Worm (Caenorhabditis elegans) whole organism, late embryonic: ENCODE measurements around the gene F54D8.10.

ENCODE experiments used
- C08G9.2 ChIP-seq: sonication (generic microtip); optimal IDR thresholded peaks from 2 replicates; lab custom pipeline; 2016; ENCODE audit warnings: mild to moderate bottlenecking, missing genetic modification characterization, moderate library complexity, missing compliant biosample characterization
- C38D4.7 ChIP-seq: fragments of 200-800 bp; sonication (Bioruptor generic); optimal IDR thresholded peaks from 2 replicates; lab custom pipeline; 2018; ENCODE audit warnings: mild to moderate bottlenecking, missing genetic modification characterization, moderate library complexity, missing compliant biosample characterization
- K02D7.2 ChIP-seq: sonication (generic microtip); optimal IDR thresholded peaks from 2 replicates; lab custom pipeline; 2017; ENCODE audit warnings: mild to moderate bottlenecking, missing genetic modification characterization, missing compliant biosample characterization
- T23F11.4 ChIP-seq: fragments of 200-800 bp; sonication (Bioruptor generic); optimal IDR thresholded peaks from 2 replicates; lab custom pipeline; 2018; ENCODE audit warnings: mild to moderate bottlenecking, missing genetic modification characterization, missing compliant biosample characterization
- Y22D7AL.16 ChIP-seq: sonication (generic microtip); optimal IDR thresholded peaks from 2 replicates; lab custom pipeline; 2016; ENCODE audit warnings: missing genetic modification characterization, missing compliant biosample characterization
- ceh-14 ChIP-seq: sonication (generic microtip); optimal IDR thresholded peaks from 2 replicates; lab custom pipeline; 2016; ENCODE audit warnings: missing genotype, missing genetic modification characterization, missing compliant biosample characterization
- ceh-18 ChIP-seq: sonication (generic microtip); optimal IDR thresholded peaks from 2 replicates; lab custom pipeline; 2016; ENCODE audit warnings: missing genetic modification characterization, missing compliant biosample characterization
- ceh-22 ChIP-seq: sonication (generic microtip); optimal IDR thresholded peaks from 2 replicates; lab custom pipeline; 2017; ENCODE audit warnings: missing biosample characterization, missing genetic modification characterization
- ceh-24 ChIP-seq: sonication (generic microtip); optimal IDR thresholded peaks from 2 replicates; lab custom pipeline; 2016; ENCODE audit warnings: mild to moderate bottlenecking, missing genetic modification characterization, missing compliant biosample characterization
- ceh-30 ChIP-seq: fragments of 150-350 bp; optimal IDR thresholded peaks from 2 replicates; lab custom pipeline; 2014; ENCODE audit warnings: missing biosample characterization, missing genetic modification characterization
- ceh-34 ChIP-seq: sonication (generic microtip); optimal IDR thresholded peaks from 2 replicates; lab custom pipeline; 2016; ENCODE audit warnings: mild to moderate bottlenecking, missing genetic modification characterization, missing compliant biosample characterization
- ceh-48 ChIP-seq: sonication (generic microtip); optimal IDR thresholded peaks from 2 replicates; lab custom pipeline; 2016; ENCODE audit warnings: missing genetic modification characterization, inconsistent platforms, missing compliant biosample characterization
- ceh-9 ChIP-seq: sonication (generic microtip); optimal IDR thresholded peaks from 2 replicates; lab custom pipeline; 2016; ENCODE audit warnings: mild to moderate bottlenecking, missing genetic modification characterization, inconsistent platforms, missing compliant biosample characterization
- che-1 ChIP-seq: sonication (generic microtip); optimal IDR thresholded peaks from 2 replicates; lab custom pipeline; 2016; ENCODE audit warnings: mild to moderate bottlenecking, missing genetic modification characterization, missing compliant biosample characterization
- dmd-4 ChIP-seq: sonication (generic microtip); optimal IDR thresholded peaks from 2 replicates; lab custom pipeline; 2016; ENCODE audit warnings: borderline replicate concordance, missing genetic modification characterization, missing compliant biosample characterization
- fax-1 ChIP-seq: sonication (generic microtip); optimal IDR thresholded peaks from 2 replicates; lab custom pipeline; 2016; ENCODE audit warnings: missing genotype, missing genetic modification characterization, missing compliant biosample characterization
- fkh-10 ChIP-seq: fragments of 150-350 bp; optimal IDR thresholded peaks from 2 replicates; lab custom pipeline; 2014; ENCODE audit warnings: missing biosample characterization, missing genetic modification reagents, missing genetic modification characterization
- fkh-6 ChIP-seq: sonication (generic microtip); optimal IDR thresholded peaks from 2 replicates; lab custom pipeline; 2016; ENCODE audit warnings: missing genetic modification characterization, missing compliant biosample characterization
- gmeb-2 ChIP-seq: sonication (generic microtip); optimal IDR thresholded peaks from 2 replicates; lab custom pipeline; 2016; ENCODE audit warnings: missing genetic modification characterization, inconsistent platforms, missing compliant biosample characterization
- hlh-13 ChIP-seq: fragments of 200-800 bp; sonication (Bioruptor generic); optimal IDR thresholded peaks from 2 replicates; lab custom pipeline; 2018; ENCODE audit warnings: mild to moderate bottlenecking, missing genetic modification characterization, missing compliant biosample characterization
- hlh-30 ChIP-seq: sonication (generic microtip); optimal IDR thresholded peaks from 2 replicates; lab custom pipeline; 2017; ENCODE audit warnings: antibody characterized with exemption, missing genetic modification characterization, missing compliant biosample characterization; ENCODE audit not compliant: insufficient read depth
- hlh-6 ChIP-seq: sonication (generic microtip); optimal IDR thresholded peaks from 2 replicates; lab custom pipeline; 2016; ENCODE audit warnings: missing genotype, missing genetic modification characterization, missing compliant biosample characterization
- lin-11 ChIP-seq: fragments of 200-800 bp; sonication (Bioruptor generic); optimal IDR thresholded peaks from 2 replicates; lab custom pipeline; 2018; ENCODE audit warnings: mild to moderate bottlenecking, missing genetic modification characterization, missing compliant biosample characterization
- madf-2 ChIP-seq: sonication (generic microtip); optimal IDR thresholded peaks from 2 replicates; lab custom pipeline; 2017; ENCODE audit warnings: missing genetic modification characterization, missing compliant biosample characterization
- nfya-1 ChIP-seq: sonication (generic microtip); optimal IDR thresholded peaks from 2 replicates; lab custom pipeline; 2017; ENCODE audit warnings: missing genetic modification characterization, mild to moderate bottlenecking, missing compliant biosample characterization, antibody characterized with exemption, moderate library complexity
- nhr-11 ChIP-seq: fragments of 150-350 bp; optimal IDR thresholded peaks from 2 replicates; lab custom pipeline; 2014; ENCODE audit warnings: missing biosample characterization, missing genetic modification characterization
- nhr-232 ChIP-seq: sonication (generic microtip); optimal IDR thresholded peaks from 2 replicates; lab custom pipeline; 2016; ENCODE audit warnings: missing genetic modification characterization, missing compliant biosample characterization
- pag-3 ChIP-seq: sonication (generic microtip); optimal IDR thresholded peaks from 2 replicates; lab custom pipeline; 2016; ENCODE audit warnings: missing compliant biosample characterization, missing genetic modification characterization, borderline replicate concordance
- pat-9 ChIP-seq: fragments of 200-800 bp; sonication (Bioruptor generic); optimal IDR thresholded peaks from 2 replicates; lab custom pipeline; 2018; ENCODE audit warnings: mild to moderate bottlenecking, missing genetic modification characterization, moderate library complexity, missing compliant biosample characterization
- pax-1 ChIP-seq: fragments of 150-350 bp; optimal IDR thresholded peaks from 2 replicates; lab custom pipeline; 2014; ENCODE audit warnings: missing biosample characterization, missing genetic modification characterization
- pha-4 ChIP-seq: fragments of 150-350 bp; optimal IDR thresholded peaks from 2 replicates; lab custom pipeline; 2018; ENCODE audit warnings: missing biosample characterization, missing genetic modification reagents, missing genetic modification characterization
- pros-1 ChIP-seq: fragments of 150-350 bp; optimal IDR thresholded peaks from 2 replicates; lab custom pipeline; 2014; ENCODE audit warnings: missing biosample characterization, missing genetic modification reagents, missing genetic modification characterization
- ref-2 ChIP-seq: sonication (generic microtip); optimal IDR thresholded peaks from 2 replicates; lab custom pipeline; 2016; ENCODE audit warnings: missing genetic modification characterization, missing compliant biosample characterization
- syd-9 ChIP-seq: sonication (generic microtip); optimal IDR thresholded peaks from 2 replicates; lab custom pipeline; 2016; ENCODE audit warnings: mild to moderate bottlenecking, missing genetic modification characterization, moderate library complexity, missing compliant biosample characterization
- tbx-7 ChIP-seq: sonication (generic microtip); optimal IDR thresholded peaks from 2 replicates; lab custom pipeline; 2016; ENCODE audit warnings: missing genotype, missing genetic modification characterization, missing compliant biosample characterization
- ttx-3 ChIP-seq: sonication (generic microtip); optimal IDR thresholded peaks from 2 replicates; lab custom pipeline; 2016; ENCODE audit warnings: missing genetic modification reagents, missing genetic modification characterization, missing compliant biosample characterization

The F54D8.10 gene

ce11 chrIII:5081573-5081823 lies 13.1 kb upstream of the F54D8.10 start, which contains the start of gene cox-6A:
Gene cox-6A (plus strand): TSS chrIII:5081724.
- TF ChIP-seq T23F11.4 (GFP tag; lab: Kevin White, UChicago) (no peak), syd-9 (no peak), fax-1 (tag; lab: Kevin White, UChicago) (no peak), tbx-7 (no peak), gmeb-2 (tag; lab: Kevin White, UChicago) (no peak), ceh-34 (tag; lab: Kevin White, UChicago) (no peak), pag-3 (no peak), ceh-9 (tag; lab: Kevin White, UChicago) (no peak), fkh-6 (tag; lab: Kevin White, UChicago) (no peak), K02D7.2 (no peak), nhr-11 (tag; lab: Kevin White, UChicago) (no peak), C08G9.2 (no peak)

- TF ChIP-seq hlh-6 (tag; lab: Kevin White, UChicago): no peak
- TF ChIP-seq pat-9 (tag; lab: Kevin White, UChicago): no peak
- TF ChIP-seq C38D4.7: no peak
Measured at ce11 chrIII:5083304-5083703, 11.3 kb upstream of the F54D8.10 start.

DNA sequence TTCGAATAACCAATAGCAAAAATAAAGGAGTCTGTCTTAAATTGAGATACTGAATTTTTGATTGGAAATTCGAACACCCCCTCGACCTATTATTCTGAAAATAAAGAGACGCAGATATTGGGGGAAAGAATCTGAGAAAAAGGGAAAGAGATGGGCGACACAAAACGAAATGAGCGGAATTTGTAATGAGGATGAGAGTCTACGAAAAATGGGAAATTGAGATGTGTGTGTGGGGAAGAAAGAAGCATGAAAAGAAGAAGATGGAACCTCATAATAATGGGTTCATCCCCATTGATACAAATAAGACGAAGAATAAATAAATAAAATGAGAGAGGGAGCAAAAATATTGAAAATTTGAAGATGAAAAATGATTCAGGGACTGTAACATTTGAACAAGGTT lies 9.1 kb upstream of the F54D8.10 start, which contains the start of gene cah-1:
Gene cah-1 (minus strand): TSS at position 101 of the 400 bp plus-strand sequence.
- TF ChIP-seq fkh-10 (GFP tag; lab: Kevin White, UChicago) (no peak), ref-2 (tag; lab: Kevin White, UChicago) (no peak), hlh-13 (GFP tag; lab: Kevin White, UChicago) (no peak), ceh-18 (tag; lab: Kevin White, UChicago) (no peak), K02D7.2 (no peak), nhr-232 (tag; lab: Kevin White, UChicago) (no peak), ceh-9 (tag; lab: Kevin White, UChicago) (no peak), ceh-14 (no peak), pax-1 (no peak), tbx-7 (no peak), pha-4 (tag; lab: Kevin White, UChicago) (no peak), ceh-24 (tag; lab: Kevin White, UChicago) (no peak), gmeb-2 (tag; lab: Kevin White, UChicago) (no peak), ceh-22 (tag; lab: Kevin White, UChicago) (no peak), T23F11.4 (GFP tag; lab: Kevin White, UChicago) (no peak), ceh-48 (tag; lab: Kevin White, UChicago) (no peak)

DNA sequence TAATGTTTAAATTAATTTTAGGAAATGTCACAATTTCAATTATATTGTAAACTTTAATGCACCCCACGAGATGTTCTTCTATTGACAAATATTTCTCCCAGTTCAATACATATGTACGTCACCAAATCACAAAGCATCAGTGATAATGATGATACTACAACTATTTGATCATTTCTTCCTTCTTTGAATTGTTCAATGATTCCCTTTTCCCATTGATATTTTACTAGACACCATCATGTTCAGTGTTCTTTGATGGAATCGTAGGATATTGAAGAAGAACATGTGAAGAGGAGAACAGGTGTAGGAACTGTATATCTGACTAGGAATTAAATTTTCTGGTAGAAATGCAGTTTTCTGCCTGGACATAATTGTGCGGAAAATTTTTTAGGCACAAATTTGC lies 5.1 kb upstream of the F54D8.10 start:
- no peak for TF ChIP-seq Y22D7AL.16 (tag; lab: Kevin White, UChicago)
- no peak for TF ChIP-seq fkh-6 (tag; lab: Kevin White, UChicago)
- no peak for TF ChIP-seq lin-11 (tag; lab: Kevin White, UChicago)
- no peak for TF ChIP-seq pros-1
- no peak for TF ChIP-seq ttx-3 (tag; lab: Kevin White, UChicago)
- TF ChIP-seq che-1 (tag; lab: Kevin White, UChicago): no peak
- no peak for TF ChIP-seq ceh-22 (tag; lab: Kevin White, UChicago)
- no peak for TF ChIP-seq hlh-30 (tag; lab: Kevin White, UChicago)
- no peak for TF ChIP-seq ceh-30
- no peak for TF ChIP-seq gmeb-2 (tag; lab: Kevin White, UChicago)
- TF ChIP-seq nfya-1 (tag; lab: Kevin White, UChicago): no peak
- no peak for TF ChIP-seq ceh-9 (tag; lab: Kevin White, UChicago)
- TF ChIP-seq dmd-4 (tag; lab: Kevin White, UChicago): no peak
- TF ChIP-seq madf-2 (tag; lab: Kevin White, UChicago): no peak
- TF ChIP-seq nhr-232 (tag; lab: Kevin White, UChicago): no peak
